Worm (Caenorhabditis elegans) whole organism, L3 larva: ENCODE measurements around the gene exc-12.

Source experiments
- ZK546.5 ChIP-seq: sonication (generic microtip); optimal IDR thresholded peaks from 2 replicates; lab custom pipeline; 2017; ENCODE audit warnings: missing biosample characterization, missing genetic modification characterization
- aly-2 ChIP-seq: fragments of 150-350 bp; optimal IDR thresholded peaks from 2 replicates; lab custom pipeline; 2014; ENCODE audit warnings: missing biosample characterization, missing genetic modification characterization
- fos-1 ChIP-seq: fragments of 150-350 bp; optimal IDR thresholded peaks from 2 replicates; lab custom pipeline; 2014; ENCODE audit warnings: missing biosample characterization, missing genetic modification characterization
- lin-39 ChIP-seq: fragments of 150-350 bp; optimal IDR thresholded peaks from 2 replicates; lab custom pipeline; 2018; ENCODE audit warnings: missing biosample characterization, missing genetic modification reagents, missing genetic modification characterization
- nhr-11 ChIP-seq: fragments of 150-350 bp; optimal IDR thresholded peaks from 2 replicates; lab custom pipeline; 2014; ENCODE audit warnings: missing biosample characterization, missing genetic modification characterization
- nhr-12 ChIP-seq: fragments of 150-350 bp; optimal IDR thresholded peaks from 2 replicates; lab custom pipeline; 2014; ENCODE audit warnings: missing biosample characterization, missing genetic modification characterization
- nhr-28 ChIP-seq: fragments of 150-350 bp; optimal IDR thresholded peaks from 2 replicates; lab custom pipeline; 2014; ENCODE audit warnings: missing biosample characterization, missing genetic modification characterization
- pha-4 ChIP-seq: fragments of 150-350 bp; optimal IDR thresholded peaks from 2 replicates; lab custom pipeline; 2014; ENCODE audit warnings: missing biosample characterization, missing genetic modification reagents, missing genetic modification characterization
- sea-2 ChIP-seq: fragments of 150-350 bp; sonication (generic microtip); optimal IDR thresholded peaks from 4 replicates; lab custom pipeline; 2014; ENCODE audit warnings: missing biosample characterization, missing genetic modification reagents, missing genetic modification characterization
- skn-1 ChIP-seq: fragments of 150-350 bp; optimal IDR thresholded peaks from 2 replicates; lab custom pipeline; 2014; ENCODE audit warnings: missing biosample characterization, missing genetic modification characterization
- ztf-11 ChIP-seq: fragments of 150-350 bp; optimal IDR thresholded peaks from 2 replicates; lab custom pipeline; 2014; ENCODE audit warnings: missing biosample characterization, missing genetic modification characterization

- TF ChIP-seq fos-1 (tag; lab: Kevin White, UChicago) (no peak), pha-4 (tag; lab: Kevin White, UChicago) (no peak), lin-39 (tag; lab: Kevin White, UChicago) (no peak), nhr-28 (tag; lab: Kevin White, UChicago) (no peak), sea-2 (GFP tag; lab: Kevin White, UChicago) (no peak), skn-1 (tag; lab: Kevin White, UChicago) (no peak), ztf-11 (tag; lab: Kevin White, UChicago) (no peak), ZK546.5 (tag; lab: Kevin White, UChicago) (no peak), nhr-12 (tag; lab: Kevin White, UChicago) (no peak), aly-2 (tag; lab: Kevin White, UChicago) (no peak), nhr-11 (tag; lab: Kevin White, UChicago) (no peak)
Measured at ce11 chrIII:13525118-13525839, 45.0 kb downstream of the exc-12 start.
